Worm (Caenorhabditis elegans) whole organism, L3 larva: ENCODE results near the gene R05A10.4.

Source experiments
- ama-1 ChIP-seq: fragments of 150-350 bp; optimal IDR thresholded peaks from 2 replicates; lab custom pipeline; 2018
- ceh-28 ChIP-seq: fragments of 150-350 bp; optimal IDR thresholded peaks from 2 replicates; lab custom pipeline; 2014; ENCODE audit warnings: missing biosample characterization, missing genetic modification reagents, missing genetic modification characterization
- fkh-10 ChIP-seq: sonication (generic microtip); optimal IDR thresholded peaks from 2 replicates; lab custom pipeline; 2017; ENCODE audit warnings: missing biosample characterization, missing genetic modification reagents, missing genetic modification characterization
- nhr-23 ChIP-seq: fragments of 150-350 bp; optimal IDR thresholded peaks from 2 replicates; lab custom pipeline; 2014; ENCODE audit warnings: missing biosample characterization, missing genetic modification reagents, missing genetic modification characterization
- nhr-25 ChIP-seq: sonication (generic microtip); optimal IDR thresholded peaks from 2 replicates; lab custom pipeline; 2017; ENCODE audit warnings: missing biosample characterization, missing genetic modification characterization
- nhr-77 ChIP-seq: fragments of 150-350 bp; optimal IDR thresholded peaks from 2 replicates; lab custom pipeline; 2014; ENCODE audit warnings: missing biosample characterization, missing genetic modification characterization
- pha-4 ChIP-seq: fragments of 150-350 bp; optimal IDR thresholded peaks from 2 replicates; lab custom pipeline; 2014; ENCODE audit warnings: missing biosample characterization, missing genetic modification reagents, missing genetic modification characterization
- sea-2 ChIP-seq: fragments of 150-350 bp; sonication (generic microtip); optimal IDR thresholded peaks from 4 replicates; lab custom pipeline; 2014; ENCODE audit warnings: missing biosample characterization, missing genetic modification reagents, missing genetic modification characterization
- snpc-4 ChIP-seq: fragments of 150-350 bp; optimal IDR thresholded peaks from 2 replicates; lab custom pipeline; 2014; ENCODE audit warnings: missing biosample characterization, missing genetic modification characterization
- unc-62 ChIP-seq: fragments of 150-350 bp; sonication (generic microtip); optimal IDR thresholded peaks from 4 replicates; lab custom pipeline; 2014; ENCODE audit warnings: missing biosample characterization, missing genetic modification reagents, missing genetic modification characterization
- ztf-11 ChIP-seq: fragments of 150-350 bp; optimal IDR thresholded peaks from 2 replicates; lab custom pipeline; 2014; ENCODE audit warnings: missing biosample characterization, missing genetic modification characterization

DNA sequence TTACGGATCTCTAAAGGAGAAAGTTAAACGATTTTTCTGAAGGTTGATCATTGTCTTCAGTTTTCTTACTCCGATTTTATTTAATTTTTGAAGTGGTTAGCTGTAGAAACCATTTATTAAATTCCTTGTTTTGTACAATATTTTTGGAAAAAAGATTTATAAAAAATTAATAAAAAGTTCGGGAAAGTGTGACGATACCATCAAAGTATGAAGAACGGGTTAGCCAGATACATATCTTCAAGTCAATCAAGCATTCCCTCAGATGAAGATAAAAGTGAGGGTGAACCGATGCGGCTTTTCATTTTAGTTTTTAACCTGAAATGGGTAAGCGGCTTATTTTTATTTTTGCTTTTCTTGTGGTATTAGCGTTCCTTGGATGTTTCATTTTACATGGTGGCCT lies 6.8 kb upstream of the R05A10.4 start, which contains the start of gene R05A10.6:
- no peak for TF ChIP-seq unc-62 (GFP tag; lab: Kevin White, UChicago)
- TF ChIP-seq fkh-10 (GFP tag; lab: Kevin White, UChicago) = no peak
- no peak for TF ChIP-seq ama-1 (lab: Kevin White, UChicago)
- no peak for TF ChIP-seq sea-2
- TF ChIP-seq nhr-25 (tag; lab: Kevin White, UChicago) = no peak
- no peak for TF ChIP-seq snpc-4 (tag; lab: Kevin White, UChicago)
- TF ChIP-seq ceh-28 (tag; lab: Kevin White, UChicago) = no peak
- no peak for TF ChIP-seq pha-4 (tag; lab: Kevin White, UChicago)
- TF ChIP-seq nhr-23 (tag; lab: Kevin White, UChicago) = no peak
- TF ChIP-seq ztf-11 (tag; lab: Kevin White, UChicago) = no peak
- no peak for TF ChIP-seq nhr-77 (tag; lab: Kevin White, UChicago)
